Worm (Caenorhabditis elegans) whole organism, L4 larva: Measurements from ENCODE around the gene C42D8.1.

Source experiments
- F37D6.2 ChIP-seq: sonication (generic microtip); optimal IDR thresholded peaks from 2 replicates; lab custom pipeline; 2016; ENCODE audit warnings: mild to moderate bottlenecking, missing genetic modification characterization, missing compliant biosample characterization
- Y48G9A.11 ChIP-seq: fragments of 200-800 bp; sonication (Bioruptor generic); IDR thresholded peaks from 2 replicates; pipeline ENCODE4 v1.3.6; 2022; ENCODE audit warnings: missing genetic modification reagents, missing genetic modification characterization, missing compliant biosample characterization
- ZK337.2 ChIP-seq: fragments of 200-800 bp; sonication (Bioruptor generic); IDR thresholded peaks from 2 replicates; pipeline ENCODE4 v1.3.6; 2022; ENCODE audit warnings: missing genetic modification reagents, missing genetic modification characterization, missing compliant biosample characterization
- aha-1 ChIP-seq: fragments of 150-350 bp; peaks from one replicate; lab custom pipeline; 2014; ENCODE audit warnings: missing biosample characterization, missing genetic modification characterization
- aly-2 ChIP-seq: sonication (generic microtip); optimal IDR thresholded peaks from 2 replicates; lab custom pipeline; 2018; ENCODE audit warnings: missing biosample characterization, missing genetic modification characterization
- ceh-28 ChIP-seq: fragments of 150-350 bp; optimal IDR thresholded peaks from 2 replicates; lab custom pipeline; 2014; ENCODE audit warnings: missing biosample characterization, missing genetic modification reagents, missing genetic modification characterization
- ceh-82 ChIP-seq: sonication (generic microtip); optimal IDR thresholded peaks from 2 replicates; lab custom pipeline; 2017; ENCODE audit warnings: missing biosample characterization, missing genetic modification characterization
- ces-1 ChIP-seq: fragments of 150-350 bp; sonication (generic microtip); optimal IDR thresholded peaks from 4 replicates; lab custom pipeline; 2014; ENCODE audit warnings: missing biosample characterization, missing genetic modification reagents, missing genetic modification characterization
- daf-12 ChIP-seq: fragments of 150-350 bp; optimal IDR thresholded peaks from 2 replicates; lab custom pipeline; 2014; ENCODE audit warnings: missing biosample characterization, missing genetic modification reagents, missing genetic modification characterization
- daf-16 ChIP-seq, 3 experiments: sonication (generic microtip); optimal IDR thresholded peaks; 2 replicates each; lab custom pipeline; 2016 to 2017; ENCODE audit warnings: missing genetic modification characterization in 3 of 3, missing genetic modification reagents in 3 of 3, mild to moderate bottlenecking in 2 of 3, missing compliant biosample characterization in 2 of 3, missing biosample characterization in 1 of 3, moderate library complexity in 1 of 3
- dmd-8 ChIP-seq: fragments of 200-800 bp; sonication (Bioruptor generic); IDR thresholded peaks from 2 replicates; pipeline ENCODE4 v1.3.6; 2022; ENCODE audit warnings: missing genetic modification characterization, missing compliant biosample characterization
- duxl-1 ChIP-seq: sonication (generic microtip); optimal IDR thresholded peaks from 2 replicates; lab custom pipeline; 2016; ENCODE audit warnings: mild to moderate bottlenecking, missing genetic modification characterization, moderate library complexity, missing compliant biosample characterization; ENCODE audit not compliant: poor library complexity
- fos-1 ChIP-seq: fragments of 150-350 bp; optimal IDR thresholded peaks from 2 replicates; lab custom pipeline; 2014; ENCODE audit warnings: missing biosample characterization, missing genetic modification characterization
- gei-8 ChIP-seq: fragments of 200-800 bp; sonication (Bioruptor generic); optimal IDR thresholded peaks from 2 replicates; lab custom pipeline; 2018; ENCODE audit warnings: mild to moderate bottlenecking, missing genetic modification characterization, missing compliant biosample characterization
- hlh-11 ChIP-seq: fragments of 200-800 bp; sonication (Bioruptor generic); optimal IDR thresholded peaks from 2 replicates; lab custom pipeline; 2018; ENCODE audit warnings: mild to moderate bottlenecking, missing genetic modification characterization, missing compliant biosample characterization
- hlh-30 ChIP-seq: sonication (generic microtip); optimal IDR thresholded peaks from 2 replicates; lab custom pipeline; 2017; ENCODE audit warnings: antibody characterized with exemption, mild to moderate bottlenecking, missing genetic modification characterization, missing compliant biosample characterization; ENCODE audit not compliant: insufficient read depth
- jun-1 ChIP-seq: fragments of 150-350 bp; optimal IDR thresholded peaks from 2 replicates; lab custom pipeline; 2014; ENCODE audit warnings: missing biosample characterization, missing genetic modification reagents, missing genetic modification characterization
- lim-7 ChIP-seq: fragments of 200-800 bp; sonication (Bioruptor generic); IDR thresholded peaks from 2 replicates; pipeline ENCODE4 v1.3.6; 2022; ENCODE audit warnings: missing genetic modification characterization, missing compliant biosample characterization
- lin-13 ChIP-seq: fragments of 150-350 bp; optimal IDR thresholded peaks from 2 replicates; lab custom pipeline; 2014; ENCODE audit warnings: missing biosample characterization, missing genetic modification reagents, missing genetic modification characterization
- lir-3 ChIP-seq: sonication (generic microtip); optimal IDR thresholded peaks from 2 replicates; lab custom pipeline; 2016; ENCODE audit warnings: mild to moderate bottlenecking, missing genetic modification characterization, missing compliant biosample characterization
- madf-5 ChIP-seq, 2 experiments: fragments of 200-800 bp; sonication (Bioruptor generic); IDR thresholded peaks; 2 replicates each; pipeline ENCODE4 v1.3.6; 2022; ENCODE audit warnings: missing compliant biosample characterization in 2 of 2, missing genetic modification characterization in 2 of 2
- madf-9 ChIP-seq: fragments of 200-800 bp; sonication (Bioruptor generic); conservative IDR thresholded peaks from 2 replicates; pipeline ENCODE4 v1.3.6; 2022; ENCODE audit warnings: missing genetic modification reagents, missing genetic modification characterization, missing compliant biosample characterization
- mxl-2 ChIP-seq: fragments of 200-800 bp; sonication (Bioruptor generic); conservative IDR thresholded peaks from 2 replicates; pipeline ENCODE4 v1.3.6; 2022; ENCODE audit warnings: missing genetic modification reagents, missing genetic modification characterization, missing compliant biosample characterization
- nhr-10 ChIP-seq: fragments of 150-350 bp; optimal IDR thresholded peaks from 2 replicates; lab custom pipeline; 2014; ENCODE audit warnings: missing biosample characterization, missing genetic modification characterization
- nhr-11 ChIP-seq: fragments of 150-350 bp; optimal IDR thresholded peaks from 2 replicates; lab custom pipeline; 2014; ENCODE audit warnings: missing biosample characterization, missing genetic modification characterization
- nhr-25 ChIP-seq: sonication (generic microtip); optimal IDR thresholded peaks from 2 replicates; lab custom pipeline; 2017; ENCODE audit warnings: missing genetic modification characterization, mild to moderate bottlenecking, missing compliant biosample characterization, antibody characterized with exemption, moderate library complexity, borderline replicate concordance; ENCODE audit not compliant: insufficient read depth
- nhr-28 ChIP-seq: fragments of 150-350 bp; optimal IDR thresholded peaks from 2 replicates; lab custom pipeline; 2014; ENCODE audit warnings: missing biosample characterization, missing genetic modification characterization
- nhr-41 ChIP-seq: fragments of 200-800 bp; sonication (Bioruptor generic); IDR thresholded peaks from 2 replicates; pipeline ENCODE4 v1.3.6; 2022; ENCODE audit warnings: missing genetic modification reagents, missing genetic modification characterization, missing compliant biosample characterization
- nhr-42 ChIP-seq: fragments of 200-800 bp; sonication (Bioruptor generic); IDR thresholded peaks from 2 replicates; pipeline ENCODE4 v1.3.6; 2022; ENCODE audit warnings: missing genetic modification characterization, missing compliant biosample characterization
- nhr-76 ChIP-seq: fragments of 150-350 bp; optimal IDR thresholded peaks from 2 replicates; lab custom pipeline; 2014; ENCODE audit warnings: missing biosample characterization, missing genetic modification characterization
- sdz-12 ChIP-seq: fragments of 200-800 bp; sonication (Bioruptor generic); optimal IDR thresholded peaks from 2 replicates; lab custom pipeline; 2018; ENCODE audit warnings: mild to moderate bottlenecking, missing genetic modification characterization, missing compliant biosample characterization
- skn-1 ChIP-seq: fragments of 150-350 bp; optimal IDR thresholded peaks from 2 replicates; lab custom pipeline; 2014; ENCODE audit warnings: missing biosample characterization, missing genetic modification characterization
- snpc-4 ChIP-seq: fragments of 150-350 bp; optimal IDR thresholded peaks from 2 replicates; lab custom pipeline; 2014; ENCODE audit warnings: missing biosample characterization, missing genetic modification characterization
- tag-97 ChIP-seq: fragments of 200-800 bp; sonication (Bioruptor generic); IDR thresholded peaks from 2 replicates; pipeline ENCODE4 v1.3.6; 2022; ENCODE audit warnings: missing genetic modification characterization, missing compliant biosample characterization
- tra-1 ChIP-seq: fragments of 200-800 bp; sonication (Bioruptor generic); IDR thresholded peaks from 2 replicates; pipeline ENCODE4 v1.3.6; 2022; ENCODE audit warnings: missing genetic modification reagents, missing genetic modification characterization, missing compliant biosample characterization
- unc-62 ChIP-seq, 3 experiments: fragments of 150-350 bp in 1 of 3; sonication (generic microtip); optimal IDR thresholded peaks in 2 of 3; peaks in 1 of 3; 1 replicate in 1 of 3; 2 replicates in 2 of 3; lab custom pipeline; 2014 to 2017; ENCODE audit warnings: missing biosample characterization in 3 of 3, missing genetic modification characterization in 3 of 3, missing genetic modification reagents in 3 of 3, missing genotype in 1 of 3
- zfp-3 ChIP-seq: fragments of 200-800 bp; sonication (Bioruptor generic); conservative IDR thresholded peaks from 2 replicates; pipeline ENCODE4 v1.3.6; 2022; ENCODE audit warnings: missing genetic modification reagents, missing genetic modification characterization, missing compliant biosample characterization
- ztf-11 ChIP-seq: fragments of 150-350 bp; optimal IDR thresholded peaks from 2 replicates; lab custom pipeline; 2014; ENCODE audit warnings: missing biosample characterization, missing genetic modification characterization
- ztf-7 ChIP-seq: fragments of 150-350 bp; optimal IDR thresholded peaks from 2 replicates; lab custom pipeline; 2014; ENCODE audit warnings: missing biosample characterization, missing genetic modification characterization

C42D8.1 gene

DNA sequence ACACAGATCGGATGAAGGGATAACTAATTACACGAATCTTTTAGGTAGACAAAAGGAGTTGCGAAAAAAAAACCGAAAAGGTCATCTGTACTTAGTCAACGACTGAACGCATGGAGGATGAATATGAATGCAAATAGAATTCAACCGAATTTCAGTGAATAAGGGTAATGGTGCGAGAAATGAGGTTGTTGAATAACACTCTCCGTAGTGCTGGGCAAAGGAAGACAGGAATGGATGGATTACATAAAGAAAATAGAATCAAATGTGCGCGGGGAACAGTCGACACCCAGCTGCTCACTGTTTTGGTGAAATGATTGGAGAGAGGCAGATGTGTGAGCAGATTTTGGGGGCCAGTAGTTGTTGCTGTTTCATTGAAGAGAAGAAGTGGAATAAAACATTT is 15.0 kb downstream of the C42D8.1 start:
- TF ChIP-seq ztf-7 (tag; lab: Kevin White, UChicago) (no peak), nhr-25 (peak; percentile 6)
- TF ChIP-seq, all 104 proteins: peak for 1

- TF ChIP-seq gei-8 (GFP tag; lab: Kevin White, UChicago), result no peak
- no peak for TF ChIP-seq nhr-11
- no peak for TF ChIP-seq duxl-1 (tag; lab: Kevin White, UChicago)
- peak; percentile 83 for TF ChIP-seq ces-1
Observed at ce11 chrX:5129447-5129846, 20.1 kb downstream of the C42D8.1 start.

DNA sequence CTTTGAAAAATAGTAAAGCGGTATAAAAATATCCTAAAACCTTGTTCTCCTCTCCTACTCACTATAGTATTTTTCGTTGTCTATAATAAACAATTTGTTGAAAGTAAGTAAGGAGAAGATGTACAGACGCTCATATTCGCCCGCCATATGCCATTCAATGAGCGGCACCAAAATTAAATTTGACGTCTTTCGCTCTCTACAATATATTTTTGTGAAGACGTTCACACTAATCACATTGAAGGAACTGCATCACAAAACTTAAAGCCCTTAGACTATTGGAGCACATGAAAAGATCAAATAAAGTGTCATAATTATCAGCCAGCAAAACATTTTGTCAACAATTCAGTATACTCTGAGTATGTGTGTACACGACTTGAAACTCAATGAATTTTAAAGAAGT is 22.5 kb downstream of the C42D8.1 start:
- TF ChIP-seq nhr-10 (tag; lab: Kevin White, UChicago) (no peak), lin-13 (GFP tag; lab: Kevin White, UChicago) (no peak), sdz-12 (no peak), zfp-3 (GFP tag; lab: Robert Waterston, UW) (no peak)

- no peak for TF ChIP-seq madf-5 (GFP tag; IDR thresholded peaks at IDR 0.05; lab: Robert Waterston, UW)
- no peak for TF ChIP-seq aly-2 (tag; lab: Kevin White, UChicago)
- TF ChIP-seq daf-12 (tag; lab: Kevin White, UChicago), result no peak
- TF ChIP-seq mxl-2 (GFP tag; lab: Robert Waterston, UW), result no peak
- no peak for TF ChIP-seq aha-1 (tag; lab: Kevin White, UChicago)
- no peak for TF ChIP-seq fos-1 (tag; lab: Kevin White, UChicago)
- TF ChIP-seq dmd-8, result no peak
- TF ChIP-seq ceh-28 (tag; lab: Kevin White, UChicago), result no peak
- no peak for TF ChIP-seq nhr-11
- no peak for TF ChIP-seq ceh-82 (tag; lab: Kevin White, UChicago)
- TF ChIP-seq snpc-4, result no peak
- no peak for TF ChIP-seq F37D6.2 (tag; lab: Kevin White, UChicago)
- no peak for TF ChIP-seq skn-1 (tag; lab: Kevin White, UChicago)
- TF ChIP-seq nhr-41, result no peak
- no peak for TF ChIP-seq zfp-3 (GFP tag; lab: Robert Waterston, UW)
- TF ChIP-seq, all 104 proteins: peak for 0
Observed at ce11 chrX:5133980-5134379, 24.7 kb downstream of the C42D8.1 start, which contains the start of gene tbc-7. Gene tbc-7, plus strand, starts transcription at chrX:5134280.

DNA sequence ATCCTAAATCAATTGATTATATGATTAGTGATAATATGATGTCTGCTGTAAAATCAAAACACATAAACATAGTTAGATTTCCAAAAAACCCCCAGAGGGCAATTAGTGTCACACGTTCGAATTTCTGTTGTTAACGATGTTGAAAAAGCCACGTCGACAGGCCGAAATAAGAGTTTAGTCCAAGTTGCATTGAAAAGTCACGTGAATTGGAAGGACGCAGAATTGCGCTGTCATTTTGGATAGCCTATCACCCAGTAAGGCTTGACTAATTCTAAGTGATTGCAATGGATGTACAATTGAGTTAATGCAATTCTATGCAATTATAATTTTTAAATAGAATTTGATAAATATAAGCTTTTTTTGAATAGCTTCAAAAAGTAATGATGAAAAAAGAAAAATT is 26.2 kb downstream of the C42D8.1 start:
- TF ChIP-seq hlh-11 (tag; lab: Kevin White, UChicago) (peak; percentile 9), nhr-28 (tag; lab: Kevin White, UChicago) (peak; percentile 5), nhr-76 (tag; lab: Kevin White, UChicago) (no peak), ZK337.2 (GFP tag; lab: Robert Waterston, UW) (no peak), aha-1 (tag; lab: Kevin White, UChicago) (peak; percentile 60)

ce11 chrX:5137716-5138470 is 28.6 kb downstream of the C42D8.1 start:
- no peak for TF ChIP-seq jun-1 (tag; lab: Kevin White, UChicago)
- TF ChIP-seq aha-1 (tag; lab: Kevin White, UChicago), result peak; percentile 69

- no peak for TF ChIP-seq nhr-42 (GFP tag; lab: Robert Waterston, UW)
- no peak for TF ChIP-seq lim-7
- no peak for TF ChIP-seq lir-3 (tag; lab: Kevin White, UChicago)
- no peak for TF ChIP-seq ces-1
- TF ChIP-seq daf-16 (GFP tag; optimal IDR thresholded peaks at IDR 0.05; lab: Kevin White, UChicago), result no peak
- no peak for TF ChIP-seq daf-16 (tag; optimal IDR thresholded peaks at IDR 0.05; lab: Kevin White, UChicago)
- TF ChIP-seq tra-1 (GFP tag; lab: Robert Waterston, UW), result 0 out of 2 replicates have a peak, but pooled peaks have one; percentile 24
- peak in 1 of 2 experiments; percentile 42 for TF ChIP-seq unc-62 (GFP tag; optimal IDR thresholded peaks at IDR 0.05 in 1 of 2; lab: Kevin White, UChicago)
- no peak for TF ChIP-seq unc-62 (tag; optimal IDR thresholded peaks at IDR 0.05; lab: Kevin White, UChicago)
- no peak for TF ChIP-seq jun-1 (tag; lab: Kevin White, UChicago)
- no peak for TF ChIP-seq zfp-3 (GFP tag; lab: Robert Waterston, UW)
- peak; percentile 11 for TF ChIP-seq hlh-30
- TF ChIP-seq tag-97 (GFP tag; lab: Robert Waterston, UW), result no peak
- TF ChIP-seq madf-9 (GFP tag; lab: Robert Waterston, UW), result no peak
- no peak for TF ChIP-seq ztf-11 (tag; lab: Kevin White, UChicago)
- TF ChIP-seq Y48G9A.11 (GFP tag; lab: Robert Waterston, UW), result no peak
Observed at ce11 chrX:5140177-5140576, 30.9 kb downstream of the C42D8.1 start.
